Fruit fly (Drosophila melanogaster) whole organism, wandering third instar larva: ENCODE data around the gene Ge-1.
A peak's percentile ranks its signal among the peaks of the same experiment; 100 is the strongest.

ENCODE experiments used
- Dfd ChIP-seq: fragments of >200 bp; optimal IDR thresholded peaks from 2 replicates; lab custom pipeline; 2017; ENCODE audit warnings: missing biosample characterization, missing genetic modification characterization
- Hr78 ChIP-seq: fragments of >200 bp; optimal IDR thresholded peaks from 2 replicates; lab custom pipeline; 2017; ENCODE audit warnings: missing biosample characterization, missing genetic modification characterization
- Myc ChIP-seq: fragments of >200 bp; optimal IDR thresholded peaks from 2 replicates; lab custom pipeline; 2017
- N ChIP-seq: fragments of >200 bp; optimal IDR thresholded peaks from 2 replicates; lab custom pipeline; 2018; ENCODE audit warnings: missing biosample characterization, missing external identifiers, missing genetic modification characterization
- br ChIP-seq: fragments of 200-800 bp; sonication (Bioruptor generic); optimal IDR thresholded peaks from 2 replicates; lab custom pipeline; 2016; ENCODE audit warnings: missing biosample characterization, missing genetic modification characterization
- dmrt93B ChIP-seq: fragments of 200-800 bp; sonication (Bioruptor generic); optimal IDR thresholded peaks from 2 replicates; lab custom pipeline; 2018; ENCODE audit warnings: missing biosample characterization, mild to moderate bottlenecking, missing genetic modification characterization
- ey ChIP-seq: fragments of 200-800 bp; sonication (Bioruptor generic); optimal IDR thresholded peaks from 2 replicates; lab custom pipeline; 2016; ENCODE audit warnings: missing biosample characterization, missing genetic modification characterization
- foxo ChIP-seq, 2 experiments: fragments of 200-800 bp; sonication (Bioruptor generic); optimal IDR thresholded peaks; 2 replicates in 1 of 2; 3 replicates in 1 of 2; lab custom pipeline; 2016 to 2017; ENCODE audit warnings: missing biosample characterization in 2 of 2, missing genetic modification characterization in 2 of 2
- fru ChIP-seq: fragments of 200-800 bp; sonication (Bioruptor generic); optimal IDR thresholded peaks from 3 replicates; lab custom pipeline; 2016; ENCODE audit warnings: missing biosample characterization, mild to moderate bottlenecking, missing genetic modification characterization
- pan ChIP-seq: fragments of >200 bp; optimal IDR thresholded peaks from 2 replicates; lab custom pipeline; 2017
- psq ChIP-seq: fragments of 200-800 bp; sonication (Bioruptor generic); optimal IDR thresholded peaks from 3 replicates; lab custom pipeline; 2017; ENCODE audit warnings: missing biosample characterization, mild to moderate bottlenecking, missing genetic modification characterization, moderate library complexity
- sage ChIP-seq: fragments of 200-800 bp; sonication (Bioruptor generic); optimal IDR thresholded peaks from 2 replicates; lab custom pipeline; 2016; ENCODE audit warnings: missing biosample characterization, mild to moderate bottlenecking, missing genetic modification characterization
- usp ChIP-seq: fragments of >200 bp; optimal IDR thresholded peaks from 2 replicates; lab custom pipeline; 2017; ENCODE audit warnings: missing biosample characterization, missing genetic modification characterization

- TF ChIP-seq Dfd (GFP tag; lab: Kevin White, UChicago): no peak
- peak; percentile 47 for TF ChIP-seq sage (GFP tag; lab: Kevin White, UChicago)
- peak in 1 of 2 experiments; percentile 75 for TF ChIP-seq foxo (GFP tag; optimal IDR thresholded peaks at IDR 0.05; lab: Kevin White, UChicago)
- peak; percentile 80 for TF ChIP-seq br
- TF ChIP-seq Myc: no peak
- TF ChIP-seq dmrt93B (GFP tag; lab: Kevin White, UChicago): peak; percentile 48
- TF ChIP-seq pan (lab: Kevin White, UChicago): no peak
- TF ChIP-seq fru (GFP tag; lab: Kevin White, UChicago): peak; percentile 79
- no peak for TF ChIP-seq usp
- no peak for TF ChIP-seq Hr78 (GFP tag; lab: Kevin White, UChicago)
- peak; percentile 84 for TF ChIP-seq ey
- peak; percentile 74 for TF ChIP-seq psq (GFP tag; lab: Kevin White, UChicago)
- no peak for TF ChIP-seq N (GFP tag; lab: Kevin White, UChicago)
Observed at dm6 chr2L:11072250-11072649, 28.4 kb downstream of the Ge-1 start.
